Fruit fly (Drosophila melanogaster): ENCODE data around the gene eIF1A.

Gene eIF1A

DNA sequence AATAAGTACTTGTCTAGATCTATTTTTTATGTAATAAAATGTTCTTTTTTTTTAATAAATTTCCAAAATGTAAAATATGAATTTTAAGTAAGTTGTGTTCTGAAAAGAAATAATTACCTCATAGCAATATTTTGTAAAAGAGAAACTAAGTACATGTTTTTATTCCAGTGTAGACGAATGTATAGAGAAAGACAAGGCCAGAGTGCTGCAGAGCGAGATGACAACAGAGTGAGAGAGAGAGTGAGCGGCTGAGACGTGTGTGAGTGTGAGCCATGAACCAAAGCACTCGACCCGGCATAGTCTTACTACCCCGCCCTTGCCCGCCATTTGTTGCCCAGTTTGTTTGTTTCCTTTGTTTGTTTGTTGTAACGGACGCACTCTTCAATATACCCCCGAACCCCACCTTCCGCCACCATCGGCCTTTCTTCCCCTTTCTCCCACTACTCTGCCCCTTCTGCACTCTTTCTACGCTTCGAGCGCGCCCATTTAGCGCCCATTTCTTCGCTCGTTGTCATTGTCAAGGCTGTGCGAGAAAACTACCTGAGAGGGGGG is 37.0 kb downstream of the eIF1A start (continued):
- TF ChIP-seq sna (GFP tag; IDR thresholded peaks at IDR 0.05; ENCODE audit: partially characterized antibody): no peak
- TF ChIP-seq dan (GFP tag; IDR thresholded peaks at IDR 0.05): no peak
- TF ChIP-seq nom (GFP tag; optimal IDR thresholded peaks at IDR 0.05): peak; percentile 45
- TF ChIP-seq NC2β (GFP tag; optimal IDR thresholded peaks at IDR 0.05): peak; percentile 59
- peak; percentile 4 for TF ChIP-seq CG9797 (GFP tag; optimal IDR thresholded peaks at IDR 0.05)
- TF ChIP-seq CG17359 (tag; optimal IDR thresholded peaks at IDR 0.05): peak; percentile 52
- TF ChIP-seq NC2α (GFP tag; optimal IDR thresholded peaks at IDR 0.05): peak; percentile 41
- TF ChIP-seq chif (GFP tag; optimal IDR thresholded peaks at IDR 0.05): peak in 1 of 2 experiments; percentile 2
- TF ChIP-seq Dip3 (GFP tag; optimal IDR thresholded peaks at IDR 0.05): peak; percentile 46
- TF ChIP-seq cato (GFP tag; optimal IDR thresholded peaks at IDR 0.05; ENCODE audit: borderline replicate concordance): no peak
- peak; percentile 76 for TF ChIP-seq CG2202 (tag; optimal IDR thresholded peaks at IDR 0.05)
- TF ChIP-seq CG18619 (GFP tag; optimal IDR thresholded peaks at IDR 0.05): peak; percentile 54
- peak; percentile 61 for TF ChIP-seq scrt (GFP tag; optimal IDR thresholded peaks at IDR 0.05)
- TF ChIP-seq CG10979 (tag; optimal IDR thresholded peaks at IDR 0.05): peak; percentile 66
- peak; percentile 5 for TF ChIP-seq disco-r (GFP tag; optimal IDR thresholded peaks at IDR 0.05)
- peak; percentile 38 for TF ChIP-seq org-1 (GFP tag; optimal IDR thresholded peaks at IDR 0.05)
- TF ChIP-seq Sox102F (GFP tag; optimal IDR thresholded peaks at IDR 0.05): peak; percentile 58
- no peak for TF ChIP-seq tap (tag; optimal IDR thresholded peaks at IDR 0.05)
- TF ChIP-seq nau (GFP tag; optimal IDR thresholded peaks at IDR 0.05): peak; percentile 75
- TF ChIP-seq sqz (GFP tag; optimal IDR thresholded peaks at IDR 0.05): peak; percentile 25
- no peak for TF ChIP-seq fd102C (GFP tag; optimal IDR thresholded peaks at IDR 0.05)
- TF ChIP-seq CG1832 (GFP tag; optimal IDR thresholded peaks at IDR 0.05): peak; percentile 71
- TF ChIP-seq CG31365 (tag; optimal IDR thresholded peaks at IDR 0.05): peak; percentile 56
- TF ChIP-seq BEAF-32 (GFP tag; optimal IDR thresholded peaks at IDR 0.05): no peak
- TF ChIP-seq CG6272 (GFP tag; IDR thresholded peaks at IDR 0.05): 0 out of 2 replicates have a peak, but pooled peaks have one; percentile 30
- TF ChIP-seq CG5245 (GFP tag; optimal IDR thresholded peaks at IDR 0.05): no peak
- TF ChIP-seq CG8388 (GFP tag; optimal IDR thresholded peaks at IDR 0.05): peak; percentile 54
- TF ChIP-seq CG14965 (GFP tag; optimal IDR thresholded peaks at IDR 0.05; ENCODE audit: borderline replicate concordance): peak; percentile 27
- peak; percentile 2 for TF ChIP-seq CHES-1-like (GFP tag; optimal IDR thresholded peaks at IDR 0.05)
- TF ChIP-seq CG15696 (tag; optimal IDR thresholded peaks at IDR 0.05): peak; percentile 9
- TF ChIP-seq Dad (GFP tag; optimal IDR thresholded peaks at IDR 0.05): no peak
- peak; percentile 40 for TF ChIP-seq CG18764 (GFP tag; optimal IDR thresholded peaks at IDR 0.05)
- no peak for TF ChIP-seq D19B (GFP tag; optimal IDR thresholded peaks at IDR 0.05)
- no peak for TF ChIP-seq pita (GFP tag; optimal IDR thresholded peaks at IDR 0.05)
- TF ChIP-seq Asciz (GFP tag; optimal IDR thresholded peaks at IDR 0.05): peak; percentile 77
- TF ChIP-seq ATbp (GFP tag; optimal IDR thresholded peaks at IDR 0.05): peak; percentile 91
- no peak for TF ChIP-seq unc-4 (GFP tag; IDR thresholded peaks at IDR 0.05; ENCODE audit: partially characterized antibody)
- TF ChIP-seq ci (GFP tag; IDR thresholded peaks at IDR 0.05): peak; percentile 86
- TF ChIP-seq Dll (GFP tag; IDR thresholded peaks at IDR 0.05; ENCODE audit: partially characterized antibody): no peak
- peak; percentile 76; the same call in 2 of the 3 replicates for TF ChIP-seq CG6175 (GFP tag; IDR thresholded peaks at IDR 0.05)
- TF ChIP-seq CG3847 (GFP tag; IDR thresholded peaks at IDR 0.05): no peak
- peak; percentile 66 for TF ChIP-seq sob (GFP tag; IDR thresholded peaks at IDR 0.05)
- no peak for TF ChIP-seq CG4282 (GFP tag; optimal IDR thresholded peaks at IDR 0.05)
- 0 out of 2 replicates have a peak, but pooled peaks have one; percentile 41 for TF ChIP-seq ato (GFP tag; IDR thresholded peaks at IDR 0.05; ENCODE audit: partially characterized antibody)
- TF ChIP-seq CG4424 (GFP tag; optimal IDR thresholded peaks at IDR 0.05): peak; percentile 33
- peak; percentile 53 to 67 for TF ChIP-seq bsh (GFP tag; optimal IDR thresholded peaks at IDR 0.05)
- TF ChIP-seq PHDP (tag; optimal IDR thresholded peaks at IDR 0.05): peak; percentile 27
- TF ChIP-seq pnt (GFP tag; optimal IDR thresholded peaks at IDR 0.05): peak; percentile 36
- TF ChIP-seq otp (GFP tag; IDR thresholded peaks at IDR 0.05): peak; percentile 77
